Fruit fly (Drosophila melanogaster) whole organism, embryonic: Measurements from ENCODE around the gene pyx.

ENCODE experiments used
- B-H1 ChIP-seq: fragments of 200-800 bp; sonication (Bioruptor generic); IDR thresholded peaks from 3 replicates; pipeline ENCODE4 v1.3.6; 2022; ENCODE audit warnings: missing biosample characterization, missing genetic modification characterization
- Bteb2 ChIP-seq: fragments of 200-800 bp; sonication (Bioruptor generic); optimal IDR thresholded peaks from 2 replicates; lab custom pipeline; 2016; ENCODE audit warnings: missing biosample characterization, missing genetic modification characterization
- CG11247 ChIP-seq: fragments of 200-800 bp; sonication (Bioruptor generic); IDR thresholded peaks from 2 replicates; pipeline ENCODE4 v1.3.6; 2022; ENCODE audit warnings: missing biosample characterization, missing genetic modification characterization
- CG11696 ChIP-seq: fragments of 200-800 bp; sonication (Bioruptor generic); IDR thresholded peaks from 2 replicates; pipeline ENCODE4 v1.3.6; 2022; ENCODE audit warnings: missing biosample characterization, missing genetic modification characterization
- CG12104 ChIP-seq: fragments of 200-800 bp; sonication (Bioruptor generic); optimal IDR thresholded peaks from 3 replicates; lab custom pipeline; 2016; ENCODE audit warnings: missing biosample characterization, missing genetic modification characterization
- CG12155 ChIP-seq: fragments of 200-800 bp; sonication (Bioruptor generic); optimal IDR thresholded peaks from 3 replicates; lab custom pipeline; 2016; ENCODE audit warnings: missing biosample characterization, missing genetic modification characterization
- CG1233 ChIP-seq: fragments of 200-800 bp; sonication (Bioruptor generic); optimal IDR thresholded peaks from 4 replicates; lab custom pipeline; 2018; ENCODE audit warnings: missing biosample characterization, mild to moderate bottlenecking, missing genetic modification characterization
- CG12744 ChIP-seq: fragments of 200-800 bp; sonication (Bioruptor generic); optimal IDR thresholded peaks from 2 replicates; lab custom pipeline; 2016; ENCODE audit warnings: missing biosample characterization, missing genetic modification characterization
- CG13296 ChIP-seq: fragments of 200-800 bp; sonication (Bioruptor generic); optimal IDR thresholded peaks from 3 replicates; lab custom pipeline; 2018; ENCODE audit warnings: missing biosample characterization, mild to moderate bottlenecking, missing genetic modification characterization
- CG14050 ChIP-seq: fragments of 200-800 bp; sonication (Bioruptor generic); IDR thresholded peaks from 3 replicates; pipeline ENCODE4 v1.3.6; 2022; ENCODE audit warnings: missing biosample characterization, missing genetic modification characterization
- CG17385 ChIP-seq: fragments of 200-800 bp; sonication (Bioruptor generic); optimal IDR thresholded peaks from 3 replicates; lab custom pipeline; 2018; ENCODE audit warnings: missing biosample characterization, mild to moderate bottlenecking, missing genetic modification characterization
- CG17802 ChIP-seq: fragments of 200-800 bp; sonication (Bioruptor generic); optimal IDR thresholded peaks from 2 replicates; lab custom pipeline; 2018; ENCODE audit warnings: missing biosample characterization, mild to moderate bottlenecking, missing genetic modification characterization, moderate library complexity
- CG18011 ChIP-seq: fragments of 200-800 bp; sonication (Bioruptor generic); optimal IDR thresholded peaks from 2 replicates; lab custom pipeline; 2017; ENCODE audit warnings: missing biosample characterization, missing genetic modification characterization, mild to moderate bottlenecking, moderate library complexity, missing genotype
- CG2202 ChIP-seq: fragments of 200-800 bp; sonication (Bioruptor generic); optimal IDR thresholded peaks from 2 replicates; lab custom pipeline; 2018; ENCODE audit warnings: missing biosample characterization, mild to moderate bottlenecking, missing genetic modification characterization
- CG30020 ChIP-seq: fragments of 200-800 bp; optimal IDR thresholded peaks from 2 replicates; lab custom pipeline; 2019; ENCODE audit warnings: missing biosample characterization, mild to moderate bottlenecking, missing genetic modification characterization, moderate library complexity
- CG3281 ChIP-seq: fragments of 200-800 bp; sonication (Bioruptor generic); optimal IDR thresholded peaks from 3 replicates; lab custom pipeline; 2017; ENCODE audit warnings: missing biosample characterization, mild to moderate bottlenecking, missing genetic modification characterization
- CG3847 ChIP-seq: fragments of 200-800 bp; sonication (Bioruptor generic); IDR thresholded peaks from 2 replicates; pipeline ENCODE4 v1.3.6; 2022; ENCODE audit warnings: missing biosample characterization, missing genetic modification characterization
- CG6654 ChIP-seq: fragments of 200-800 bp; sonication (Bioruptor generic); optimal IDR thresholded peaks from 2 replicates; lab custom pipeline; 2017; ENCODE audit warnings: missing biosample characterization, mild to moderate bottlenecking, missing genetic modification characterization
- CG7357 ChIP-seq: fragments of 200-800 bp; sonication (Bioruptor generic); IDR thresholded peaks from 3 replicates; pipeline ENCODE4 v1.3.6; 2022; ENCODE audit warnings: missing biosample characterization, missing genetic modification characterization
- CG7372 ChIP-seq: fragments of 200-800 bp; sonication (Bioruptor generic); IDR thresholded peaks from 2 replicates; pipeline ENCODE4 v1.3.6; 2022; ENCODE audit warnings: missing biosample characterization, missing genetic modification characterization
- CG7786 ChIP-seq: fragments of 200-800 bp; sonication (Bioruptor generic); optimal IDR thresholded peaks from 2 replicates; lab custom pipeline; 2016; ENCODE audit warnings: missing biosample characterization, missing genetic modification characterization
- Dp ChIP-seq: fragments of 200-800 bp; sonication (Bioruptor generic); optimal IDR thresholded peaks from 2 replicates; lab custom pipeline; 2018; ENCODE audit warnings: missing biosample characterization, mild to moderate bottlenecking, missing genetic modification characterization, moderate library complexity
- Dref ChIP-seq: fragments of 200-800 bp; sonication (Bioruptor generic); IDR thresholded peaks from 2 replicates; pipeline ENCODE4 v1.3.6; 2022; ENCODE audit warnings: missing biosample characterization, missing genetic modification characterization
- Hand ChIP-seq: fragments of 200-800 bp; sonication (Bioruptor generic); optimal IDR thresholded peaks from 2 replicates; lab custom pipeline; 2017; ENCODE audit warnings: mild to moderate bottlenecking, missing biosample characterization, missing genetic modification reagents, missing genetic modification characterization
- Max ChIP-seq: fragments of 200-800 bp; sonication (Bioruptor generic); optimal IDR thresholded peaks from 2 replicates; lab custom pipeline; 2016; ENCODE audit warnings: missing biosample characterization, mild to moderate bottlenecking, missing genetic modification characterization
- NC2α ChIP-seq: fragments of 200-800 bp; sonication (Bioruptor generic); optimal IDR thresholded peaks from 2 replicates; lab custom pipeline; 2016; ENCODE audit warnings: missing biosample characterization, missing genetic modification characterization
- Ptx1 ChIP-seq: fragments of 200-800 bp; sonication (Bioruptor generic); IDR thresholded peaks from 2 replicates; pipeline ENCODE4 v1.3.6; 2022; ENCODE audit warnings: missing biosample characterization, missing genetic modification characterization
- Ravus ChIP-seq: fragments of 200-800 bp; sonication (Bioruptor generic); IDR thresholded peaks from 2 replicates; pipeline ENCODE4 v1.3.6; 2022; ENCODE audit warnings: missing biosample characterization, missing genetic modification characterization
- Rx ChIP-seq: fragments of 200-800 bp; sonication (Bioruptor generic); IDR thresholded peaks from 2 replicates; pipeline ENCODE4 v1.3.6; 2022; ENCODE audit warnings: missing biosample characterization, missing genetic modification characterization
- Sry-δ ChIP-seq: fragments of 200-800 bp; sonication (Bioruptor generic); optimal IDR thresholded peaks from 2 replicates; lab custom pipeline; 2016; ENCODE audit warnings: missing biosample characterization, missing genetic modification characterization
- Trl ChIP-seq, 3 experiments: fragments of >200 bp in 2 of 3; fragments of 200-800 bp in 1 of 3; sonication (Bioruptor generic) in 1 of 3; optimal IDR thresholded peaks; 2 replicates in 1 of 3; 3 replicates in 2 of 3; lab custom pipeline; 2016 to 2017; ENCODE audit warnings: missing biosample characterization in 1 of 3, missing genetic modification characterization in 1 of 3
- ase ChIP-seq: fragments of 200-800 bp; sonication (Bioruptor generic); IDR thresholded peaks from 3 replicates; pipeline ENCODE4 v1.3.6; 2022; ENCODE audit warnings: missing biosample characterization, missing genetic modification characterization
- az2 ChIP-seq: fragments of 200-800 bp; sonication (Bioruptor generic); optimal IDR thresholded peaks from 3 replicates; lab custom pipeline; 2016; ENCODE audit warnings: missing biosample characterization, missing genetic modification characterization
- br ChIP-seq: fragments of >200 bp; optimal IDR thresholded peaks from 2 replicates; lab custom pipeline; 2017
- dysf ChIP-seq: fragments of 200-800 bp; sonication (Bioruptor generic); IDR thresholded peaks from 3 replicates; pipeline ENCODE4 v1.3.6; 2022; ENCODE audit warnings: missing biosample characterization, missing genetic modification characterization
- esg ChIP-seq: fragments of 200-800 bp; sonication (Bioruptor generic); conservative IDR thresholded peaks from 2 replicates; pipeline ENCODE4 v1.3.6; 2022; ENCODE audit warnings: missing biosample characterization, missing genetic modification characterization
- gsb-n ChIP-seq: fragments of 200-800 bp; sonication (Bioruptor generic); optimal IDR thresholded peaks from 3 replicates; lab custom pipeline; 2018; ENCODE audit warnings: missing biosample characterization, mild to moderate bottlenecking, missing genetic modification characterization
- ham ChIP-seq: fragments of 200-800 bp; sonication (Bioruptor generic); IDR thresholded peaks from 2 replicates; pipeline ENCODE4 v1.3.6; 2022; ENCODE audit warnings: missing biosample characterization, missing genetic modification characterization
- inv ChIP-seq: fragments of 200-800 bp; sonication (Bioruptor generic); IDR thresholded peaks from 2 replicates; pipeline ENCODE4 v1.3.6; 2022; ENCODE audit warnings: missing biosample characterization, missing genetic modification characterization; ENCODE audit not compliant: partially characterized antibody
- klu ChIP-seq: fragments of 200-800 bp; sonication (Bioruptor generic); IDR thresholded peaks from 2 replicates; pipeline ENCODE4 v1.3.6; 2022; ENCODE audit warnings: missing biosample characterization, missing genetic modification characterization
- mam ChIP-seq: fragments of 200-800 bp; sonication (Bioruptor generic); optimal IDR thresholded peaks from 3 replicates; lab custom pipeline; 2016; ENCODE audit warnings: missing biosample characterization, missing genetic modification characterization
- nau ChIP-seq: fragments of 200-800 bp; sonication (Bioruptor generic); optimal IDR thresholded peaks from 3 replicates; lab custom pipeline; 2017; ENCODE audit warnings: missing biosample characterization, mild to moderate bottlenecking, missing genetic modification characterization, missing genetic modification reagents
- nerfin-1 ChIP-seq: fragments of 200-800 bp; sonication (Bioruptor generic); optimal IDR thresholded peaks from 3 replicates; lab custom pipeline; 2019; ENCODE audit warnings: missing biosample characterization, mild to moderate bottlenecking, missing genetic modification characterization, moderate library complexity
- nerfin-2 ChIP-seq: fragments of 200-800 bp; sonication (Bioruptor generic); IDR thresholded peaks from 2 replicates; pipeline ENCODE4 v1.3.6; 2022; ENCODE audit warnings: missing biosample characterization, missing genetic modification characterization; ENCODE audit not compliant: partially characterized antibody
- pan ChIP-seq, 4 experiments: fragments of >200 bp in 3 of 4; fragments of 200-800 bp in 1 of 4; sonication (Bioruptor generic) in 1 of 4; optimal IDR thresholded peaks in 3 of 4; IDR thresholded peaks in 1 of 4; 2 replicates each; pipeline versions ENCODE4 v1.3.6 to Lab custom; 2017 to 2022; ENCODE audit warnings: missing biosample characterization in 2 of 4, missing genetic modification characterization in 2 of 4, mixed read lengths in 1 of 4
- ro ChIP-seq: fragments of 200-800 bp; sonication (Bioruptor generic); IDR thresholded peaks from 2 replicates; pipeline ENCODE4 v1.3.6; 2022; ENCODE audit warnings: missing biosample characterization, missing genetic modification characterization
- row ChIP-seq: fragments of 200-800 bp; sonication (Bioruptor generic); IDR thresholded peaks from 3 replicates; pipeline ENCODE4 v1.3.6; 2022; ENCODE audit warnings: missing biosample characterization, missing genetic modification characterization
- sens ChIP-seq: fragments of 200-800 bp; sonication (Bioruptor generic); peaks from one replicate; lab custom pipeline; 2016; ENCODE audit warnings: missing biosample characterization, missing genetic modification characterization
- stc ChIP-seq: fragments of 200-800 bp; sonication (Bioruptor generic); IDR thresholded peaks from 2 replicates; pipeline ENCODE4 v1.3.6; 2022; ENCODE audit warnings: missing biosample characterization, missing genetic modification characterization

pyx gene

dm6 chr3L:199754-200596 lies 22.9 kb downstream of the pyx start, which contains the start of the genes rno and mri (continued):
- TF ChIP-seq Ravus (GFP tag; lab: Robert Waterston, UW) = peak; percentile 28
- peak; percentile 48 for TF ChIP-seq CG3281
- TF ChIP-seq CG13296 = no peak
- TF ChIP-seq CG6654 = no peak
- no peak for TF ChIP-seq nau (GFP tag; lab: Kevin White, UChicago)
- no peak for TF ChIP-seq pan (optimal IDR thresholded peaks at IDR 0.05; lab: Kevin White, UChicago)
- peak in 1 of 2 experiments; percentile 85 for TF ChIP-seq pan (GFP tag; optimal IDR thresholded peaks at IDR 0.05 in 1 of 2, IDR thresholded peaks at IDR 0.05 in 1 of 2)
- peak; percentile 81 for TF ChIP-seq Sry-δ (GFP tag; lab: Kevin White, UChicago)
- peak; percentile 36 for TF ChIP-seq nerfin-1
- no peak for TF ChIP-seq ham
- TF ChIP-seq dysf = peak; percentile 81
- peak; percentile 43; the same call in 1 of the 2 replicates for TF ChIP-seq CG7372 (GFP tag; lab: Robert Waterston, UW)
- TF ChIP-seq row = peak; percentile 86
- no peak for TF ChIP-seq CG7786 (GFP tag; lab: Kevin White, UChicago)
- TF ChIP-seq CG18011 (GFP tag; lab: Kevin White, UChicago) = no peak
- peak; percentile 66; the same call in 1 of the 2 replicates for TF ChIP-seq CG3847 (GFP tag; lab: Robert Waterston, UW)
- TF ChIP-seq CG7357 (GFP tag; lab: Robert Waterston, UW) = no peak
- peak; percentile 83 for TF ChIP-seq CG30020 (tag; lab: Kevin White, UChicago)
- peak; percentile 73 for TF ChIP-seq az2 (GFP tag; lab: Kevin White, UChicago)
- no peak for TF ChIP-seq CG2202
- TF ChIP-seq CG17802 = peak; percentile 18
- no peak for TF ChIP-seq NC2α (GFP tag; lab: Kevin White, UChicago)
- no peak for TF ChIP-seq Trl (optimal IDR thresholded peaks at IDR 0.05; lab: Kevin White, UChicago)
- no peak for TF ChIP-seq Trl (GFP tag; optimal IDR thresholded peaks at IDR 0.05; lab: Kevin White, UChicago)
- TF ChIP-seq CG12104 = peak; percentile 67
- TF ChIP-seq CG11247 (GFP tag; lab: Robert Waterston, UW) = peak; percentile 50; the same call in 1 of the 2 replicates

dm6 chr3L:199050-199745 lies 23.7 kb downstream of the pyx start:
- no peak for TF ChIP-seq az2 (GFP tag; lab: Kevin White, UChicago)
- TF ChIP-seq gsb-n (tag; lab: Kevin White, UChicago) = no peak
- peak; percentile 27; the same call in 1 of the 2 replicates for TF ChIP-seq nerfin-2 (GFP tag; lab: Robert Waterston, UW)
- TF ChIP-seq esg (GFP tag; lab: Robert Waterston, UW) = no peak
- TF ChIP-seq Dref (GFP tag; lab: Robert Waterston, UW) = peak; percentile 54
- TF ChIP-seq CG17385 (GFP tag; lab: Kevin White, UChicago) = no peak
- TF ChIP-seq ase (GFP tag; lab: Robert Waterston, UW) = peak; percentile 66; the same call in 2 of the 3 replicates
- no peak for TF ChIP-seq stc
- peak; percentile 24 for TF ChIP-seq mam (GFP tag; lab: Kevin White, UChicago)
- TF ChIP-seq CG1233 (GFP tag; lab: Kevin White, UChicago) = no peak
- no peak for TF ChIP-seq Hand (GFP tag; lab: Kevin White, UChicago)
- no peak for TF ChIP-seq CG12155 (GFP tag; lab: Kevin White, UChicago)
- no peak for TF ChIP-seq ro (GFP tag; lab: Robert Waterston, UW)
- 0 out of 2 replicates have a peak, but pooled peaks have one; percentile 17 for TF ChIP-seq Rx (GFP tag; lab: Robert Waterston, UW)
- TF ChIP-seq CG14050 = no peak
- TF ChIP-seq CG12744 = no peak
- TF ChIP-seq Bteb2 (GFP tag; lab: Kevin White, UChicago) = no peak
- peak; percentile 45 for TF ChIP-seq Ptx1
- TF ChIP-seq CG11696 (GFP tag; lab: Robert Waterston, UW) = no peak
- TF ChIP-seq klu (GFP tag; lab: Robert Waterston, UW) = no peak
- TF ChIP-seq br (lab: Kevin White, UChicago) = no peak
- no peak for TF ChIP-seq B-H1 (GFP tag; lab: Robert Waterston, UW)
- TF ChIP-seq inv (GFP tag; lab: Robert Waterston, UW) = peak; percentile 41; the same call in 1 of the 2 replicates
- peak; percentile 16 for TF ChIP-seq Max (GFP tag; lab: Kevin White, UChicago)
- peak; percentile 27 for TF ChIP-seq Dp (GFP tag; lab: Kevin White, UChicago)
- no peak for TF ChIP-seq sens (GFP tag; lab: Kevin White, UChicago)
